Fruit fly (Drosophila melanogaster): Measurements from ENCODE around the gene CG34301.

DNA sequence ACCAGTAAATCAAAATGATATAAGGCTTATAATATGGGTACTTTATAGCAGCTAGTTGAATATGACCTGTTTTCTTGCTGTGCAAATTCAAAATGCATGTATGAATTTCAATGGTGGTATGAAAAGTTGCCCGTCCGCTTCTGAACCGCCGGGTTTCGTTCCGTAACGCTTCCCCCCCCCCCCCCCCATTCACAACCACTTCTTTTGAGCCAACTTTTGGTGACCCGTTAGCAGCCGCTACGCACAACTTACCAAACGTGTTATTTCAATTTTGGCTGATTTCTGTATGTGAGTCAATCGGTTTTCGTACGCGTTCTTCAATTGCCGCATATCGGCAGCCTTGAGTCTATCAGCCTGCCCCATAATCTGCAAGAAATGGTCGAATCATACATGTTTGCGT is 20.5 kb downstream of the CG34301 start:
- no peak for TF ChIP-seq h (optimal IDR thresholded peaks at IDR 0.05)
- no peak for TF ChIP-seq Sin3A (optimal IDR thresholded peaks at IDR 0.05)
- no peak for TF ChIP-seq Myc (optimal IDR thresholded peaks at IDR 0.05)

All from Kc167 (cell line).